Worm (Caenorhabditis elegans) whole organism, L4 larva: Measurements from ENCODE around the gene Y57E12B.11.

Experiments
- F26F4.8 ChIP-seq: fragments of 200-800 bp; sonication (Bioruptor generic); conservative IDR thresholded peaks from 2 replicates; pipeline ENCODE4 v1.3.6; 2022; ENCODE audit warnings: missing genetic modification characterization, missing compliant biosample characterization
- F37D6.2 ChIP-seq: sonication (generic microtip); optimal IDR thresholded peaks from 2 replicates; lab custom pipeline; 2016; ENCODE audit warnings: mild to moderate bottlenecking, missing genetic modification characterization, missing compliant biosample characterization
- F44E2.7 ChIP-seq: fragments of 200-800 bp; sonication (Bioruptor generic); IDR thresholded peaks from 2 replicates; pipeline ENCODE4 v2.1.2; 2022; ENCODE audit warnings: missing genetic modification characterization, missing compliant biosample characterization
- Y5F2A.4 ChIP-seq: fragments of 200-800 bp; sonication (Bioruptor generic); optimal IDR thresholded peaks from 2 replicates; lab custom pipeline; 2018; ENCODE audit warnings: mild to moderate bottlenecking, missing genetic modification characterization, missing compliant biosample characterization
- aha-1 ChIP-seq: fragments of 150-350 bp; peaks from one replicate; lab custom pipeline; 2014; ENCODE audit warnings: missing biosample characterization, missing genetic modification characterization
- ceh-20 ChIP-seq: fragments of 200-800 bp; sonication (Bioruptor generic); IDR thresholded peaks from 2 replicates; pipeline ENCODE4 v1.3.6; 2022; ENCODE audit warnings: missing genetic modification reagents, missing genetic modification characterization, missing compliant biosample characterization
- ceh-28 ChIP-seq: fragments of 150-350 bp; optimal IDR thresholded peaks from 2 replicates; lab custom pipeline; 2014; ENCODE audit warnings: missing biosample characterization, missing genetic modification reagents, missing genetic modification characterization
- ceh-32 ChIP-seq: sonication (generic microtip); optimal IDR thresholded peaks from 2 replicates; lab custom pipeline; 2016; ENCODE audit warnings: mild to moderate bottlenecking, missing genetic modification characterization, missing compliant biosample characterization; ENCODE audit not compliant: poor library complexity
- ces-1 ChIP-seq: fragments of 150-350 bp; sonication (generic microtip); optimal IDR thresholded peaks from 4 replicates; lab custom pipeline; 2014; ENCODE audit warnings: missing biosample characterization, missing genetic modification reagents, missing genetic modification characterization
- daf-16 ChIP-seq, 3 experiments: sonication (generic microtip); optimal IDR thresholded peaks; 2 replicates each; lab custom pipeline; 2016 to 2017; ENCODE audit warnings: missing genetic modification characterization in 3 of 3, missing genetic modification reagents in 3 of 3, mild to moderate bottlenecking in 2 of 3, missing compliant biosample characterization in 2 of 3, missing biosample characterization in 1 of 3, moderate library complexity in 1 of 3
- dmd-6 ChIP-seq: fragments of 200-800 bp; sonication (Bioruptor generic); IDR thresholded peaks from 2 replicates; pipeline ENCODE4 v1.3.6; 2022; ENCODE audit warnings: missing genetic modification reagents, missing genetic modification characterization, missing compliant biosample characterization
- lin-39 ChIP-seq: fragments of 150-350 bp; optimal IDR thresholded peaks from 2 replicates; lab custom pipeline; 2014; ENCODE audit warnings: missing biosample characterization, missing genetic modification reagents, missing genetic modification characterization
- lir-3 ChIP-seq: sonication (generic microtip); optimal IDR thresholded peaks from 2 replicates; lab custom pipeline; 2016; ENCODE audit warnings: mild to moderate bottlenecking, missing genetic modification characterization, missing compliant biosample characterization
- madf-5 ChIP-seq, 2 experiments: fragments of 200-800 bp; sonication (Bioruptor generic); IDR thresholded peaks; 2 replicates each; pipeline ENCODE4 v1.3.6; 2022; ENCODE audit warnings: missing compliant biosample characterization in 2 of 2, missing genetic modification characterization in 2 of 2
- mep-1 ChIP-seq: fragments of 150-350 bp; sonication (generic microtip); optimal IDR thresholded peaks from 3 replicates; lab custom pipeline; 2014; ENCODE audit warnings: missing biosample characterization, missing genetic modification characterization
- mxl-2 ChIP-seq: fragments of 200-800 bp; sonication (Bioruptor generic); conservative IDR thresholded peaks from 2 replicates; pipeline ENCODE4 v1.3.6; 2022; ENCODE audit warnings: missing genetic modification reagents, missing genetic modification characterization, missing compliant biosample characterization
- nhr-11 ChIP-seq: fragments of 150-350 bp; optimal IDR thresholded peaks from 2 replicates; lab custom pipeline; 2014; ENCODE audit warnings: missing biosample characterization, missing genetic modification characterization
- nhr-237 ChIP-seq: sonication (generic microtip); optimal IDR thresholded peaks from 2 replicates; lab custom pipeline; 2017; ENCODE audit warnings: missing biosample characterization, missing genetic modification characterization
- nhr-48 ChIP-seq: sonication (generic microtip); optimal IDR thresholded peaks from 2 replicates; lab custom pipeline; 2016; ENCODE audit warnings: mild to moderate bottlenecking, missing genetic modification characterization, missing compliant biosample characterization
- nhr-6 ChIP-seq: fragments of 150-350 bp; optimal IDR thresholded peaks from 2 replicates; lab custom pipeline; 2014; ENCODE audit warnings: missing biosample characterization, missing genetic modification characterization
- saeg-2 ChIP-seq: fragments of 200-800 bp; sonication (Bioruptor generic); IDR thresholded peaks from 2 replicates; pipeline ENCODE4 v1.3.6; 2022; ENCODE audit warnings: missing genetic modification reagents, missing genetic modification characterization, missing compliant biosample characterization
- unc-62 ChIP-seq, 3 experiments: fragments of 150-350 bp in 1 of 3; sonication (generic microtip); optimal IDR thresholded peaks in 2 of 3; peaks in 1 of 3; 1 replicate in 1 of 3; 2 replicates in 2 of 3; lab custom pipeline; 2014 to 2017; ENCODE audit warnings: missing biosample characterization in 3 of 3, missing genetic modification characterization in 3 of 3, missing genetic modification reagents in 3 of 3, missing genotype in 1 of 3
- vab-7 ChIP-seq: fragments of 200-800 bp; sonication (Bioruptor generic); IDR thresholded peaks from 2 replicates; pipeline ENCODE4 v1.3.6; 2022; ENCODE audit warnings: missing genetic modification reagents, missing genetic modification characterization, missing compliant biosample characterization
- zfp-2 ChIP-seq: sonication (generic microtip); optimal IDR thresholded peaks from 2 replicates; lab custom pipeline; 2016; ENCODE audit warnings: mild to moderate bottlenecking, missing genetic modification characterization, missing compliant biosample characterization
- ztf-11 ChIP-seq: fragments of 150-350 bp; optimal IDR thresholded peaks from 2 replicates; lab custom pipeline; 2014; ENCODE audit warnings: missing biosample characterization, missing genetic modification characterization

The Y57E12B.11 gene

ce11 chrV:6928938-6929337 lies 20.7 kb downstream of the Y57E12B.11 start, which contains the start of gene unc-68:
unc-68 (minus strand) TSS chrV:6929038.
- TF ChIP-seq lir-3 (tag; lab: Kevin White, UChicago) (no peak), nhr-11 (no peak), ceh-20 (GFP tag; lab: Robert Waterston, UW) (no peak), zfp-2 (no peak), nhr-237 (tag; lab: Kevin White, UChicago) (no peak), aha-1 (tag; lab: Kevin White, UChicago) (peak; percentile 52)

- TF ChIP-seq aha-1 (tag; lab: Kevin White, UChicago), result peak; percentile 53
- no peak for TF ChIP-seq mep-1 (tag; lab: Kevin White, UChicago)
- peak in 1 of 2 experiments; percentile 79 for TF ChIP-seq unc-62 (GFP tag; optimal IDR thresholded peaks at IDR 0.05 in 1 of 2; lab: Kevin White, UChicago)
- TF ChIP-seq unc-62 (tag; optimal IDR thresholded peaks at IDR 0.05; lab: Kevin White, UChicago), result no peak
These were observed 23.0 kb downstream of the Y57E12B.11 start for ce11 chrV:6926633-6927032.

- TF ChIP-seq ceh-32 (tag; lab: Kevin White, UChicago) (no peak), unc-62 (GFP tag; optimal IDR thresholded peaks at IDR 0.05 in 1 of 2; lab: Kevin White, UChicago) (peak in 1 of 2 experiments; percentile 92), unc-62 (tag; optimal IDR thresholded peaks at IDR 0.05; lab: Kevin White, UChicago) (no peak), nhr-6 (tag; lab: Kevin White, UChicago) (no peak), F37D6.2 (no peak), nhr-48 (tag; lab: Kevin White, UChicago) (no peak), daf-16 (GFP tag; optimal IDR thresholded peaks at IDR 0.05; lab: Kevin White, UChicago) (no peak), daf-16 (tag; optimal IDR thresholded peaks at IDR 0.05; lab: Kevin White, UChicago) (no peak), lin-39 (tag; lab: Kevin White, UChicago) (no peak), F44E2.7 (GFP tag; lab: Robert Waterston, UW) (no peak)
- TF ChIP-seq, all 104 proteins: peak for 1
These were observed 30.4 kb downstream of the Y57E12B.11 start for ce11 chrV:6919251-6919650.

- TF ChIP-seq mxl-2 (GFP tag; lab: Robert Waterston, UW) (no peak), ceh-28 (tag; lab: Kevin White, UChicago) (no peak), vab-7 (GFP tag; lab: Robert Waterston, UW) (0 out of 2 replicates have a peak, but pooled peaks have one; percentile 17), F26F4.8 (GFP tag; lab: Robert Waterston, UW) (0 out of 2 replicates have a peak, but pooled peaks have one; percentile 14), ces-1 (GFP tag; lab: Kevin White, UChicago) (no peak), unc-62 (GFP tag; optimal IDR thresholded peaks at IDR 0.05 in 1 of 2; lab: Kevin White, UChicago) (peak in 1 of 2 experiments; percentile 38), unc-62 (tag; optimal IDR thresholded peaks at IDR 0.05; lab: Kevin White, UChicago) (no peak), dmd-6 (GFP tag; lab: Robert Waterston, UW) (0 out of 2 replicates have a peak, but pooled peaks have one; percentile 14)
These were observed 32.4 kb downstream of the Y57E12B.11 start for ce11 chrV:6917280-6917679.

- TF ChIP-seq saeg-2 (GFP tag; lab: Robert Waterston, UW) (no peak), Y5F2A.4 (GFP tag; lab: Kevin White, UChicago) (no peak), madf-5 (GFP tag; IDR thresholded peaks at IDR 0.05; lab: Robert Waterston, UW) (no peak), unc-62 (GFP tag; optimal IDR thresholded peaks at IDR 0.05 in 1 of 2; lab: Kevin White, UChicago) (peak in 1 of 2 experiments; percentile 93), unc-62 (tag; optimal IDR thresholded peaks at IDR 0.05; lab: Kevin White, UChicago) (no peak)
These were observed 43.2 kb downstream of the Y57E12B.11 start for ce11 chrV:6906435-6906834.

- peak in 1 of 2 experiments; percentile 98 for TF ChIP-seq unc-62 (GFP tag; optimal IDR thresholded peaks at IDR 0.05 in 1 of 2; lab: Kevin White, UChicago)
- TF ChIP-seq unc-62 (tag; optimal IDR thresholded peaks at IDR 0.05; lab: Kevin White, UChicago), result no peak
- TF ChIP-seq ztf-11 (tag; lab: Kevin White, UChicago), result no peak
These were observed 47.6 kb downstream of the Y57E12B.11 start for ce11 chrV:6901943-6902549.
